Fruit fly (Drosophila melanogaster): ENCODE results near the gene CG14419.

- TF ChIP-seq rgr (GFP tag; optimal IDR thresholded peaks at IDR 0.05) (no peak), usp (GFP tag; optimal IDR thresholded peaks at IDR 0.05) (no peak), dsf (GFP tag; optimal IDR thresholded peaks at IDR 0.05; ENCODE audit: borderline replicate concordance) (no peak), Hr78 (GFP tag; optimal IDR thresholded peaks at IDR 0.05) (no peak), Abd-B (GFP tag; optimal IDR thresholded peaks at IDR 0.05) (no peak), pan (optimal IDR thresholded peaks at IDR 0.05) (no peak), OdsH (GFP tag; optimal IDR thresholded peaks at IDR 0.05) (no peak), HLH106 (tag; optimal IDR thresholded peaks at IDR 0.05) (no peak), psq (GFP tag; optimal IDR thresholded peaks at IDR 0.05) (no peak)
Measured at dm6 chrX:2914091-2914490, 28.4 kb upstream of the CG14419 start.

All from whole organism, wandering third instar larva.